Fruit fly (Drosophila melanogaster) whole organism, embryonic: ENCODE measurements around the gene CG8149.

ENCODE experiments used
- Ada2b ChIP-seq: fragments of 200-800 bp; sonication (Bioruptor generic); IDR thresholded peaks from 2 replicates; pipeline ENCODE4 v1.3.6; 2022; ENCODE audit warnings: missing biosample characterization, missing genetic modification characterization
- BtbVII ChIP-seq: fragments of 200-800 bp; sonication (Bioruptor generic); optimal IDR thresholded peaks from 3 replicates; lab custom pipeline; 2017; ENCODE audit warnings: missing biosample characterization, mild to moderate bottlenecking, missing genetic modification characterization
- CG10543 ChIP-seq: fragments of 200-800 bp; sonication (Bioruptor generic); optimal IDR thresholded peaks from 3 replicates; lab custom pipeline; 2017; ENCODE audit warnings: missing biosample characterization, mild to moderate bottlenecking, missing genetic modification characterization, moderate library complexity
- CG13424 ChIP-seq: fragments of 200-800 bp; sonication (Bioruptor generic); optimal IDR thresholded peaks from 2 replicates; lab custom pipeline; 2019; ENCODE audit warnings: missing biosample characterization, mild to moderate bottlenecking, missing genetic modification characterization, moderate library complexity
- CG14710 ChIP-seq: fragments of 200-800 bp; sonication (Bioruptor generic); optimal IDR thresholded peaks from 3 replicates; lab custom pipeline; 2019; ENCODE audit warnings: missing biosample characterization, mild to moderate bottlenecking, missing genetic modification characterization, moderate library complexity
- CG14860 ChIP-seq: fragments of 200-800 bp; sonication (Bioruptor generic); IDR thresholded peaks from 3 replicates; pipeline ENCODE4 v1.3.6; 2022; ENCODE audit warnings: missing biosample characterization, missing genetic modification characterization; ENCODE audit not compliant: partially characterized antibody
- CG15479 ChIP-seq: fragments of 200-800 bp; sonication (Bioruptor generic); optimal IDR thresholded peaks from 3 replicates; lab custom pipeline; 2019; ENCODE audit warnings: missing biosample characterization, mild to moderate bottlenecking, missing genetic modification characterization, moderate library complexity
- CG2678 ChIP-seq: fragments of 200-800 bp; sonication (Bioruptor generic); optimal IDR thresholded peaks from 3 replicates; lab custom pipeline; 2019; ENCODE audit warnings: missing biosample characterization, mild to moderate bottlenecking, missing genetic modification characterization, moderate library complexity
- CG3281 ChIP-seq: fragments of 200-800 bp; sonication (Bioruptor generic); optimal IDR thresholded peaks from 3 replicates; lab custom pipeline; 2017; ENCODE audit warnings: missing biosample characterization, mild to moderate bottlenecking, missing genetic modification characterization
- CG4328 ChIP-seq: fragments of 200-800 bp; sonication (Bioruptor generic); optimal IDR thresholded peaks from 3 replicates; lab custom pipeline; 2017; ENCODE audit warnings: missing biosample characterization, missing genetic modification reagents, missing genetic modification characterization
- CG6683 ChIP-seq: fragments of 200-800 bp; sonication (Bioruptor generic); optimal IDR thresholded peaks from 2 replicates; lab custom pipeline; 2017; ENCODE audit warnings: missing biosample characterization, mild to moderate bottlenecking, missing genetic modification characterization, missing genetic modification reagents
- CG6765 ChIP-seq: fragments of 200-800 bp; sonication (Bioruptor generic); optimal IDR thresholded peaks from 3 replicates; lab custom pipeline; 2017; ENCODE audit warnings: missing biosample characterization, mild to moderate bottlenecking, missing genetic modification characterization
- CG6813 ChIP-seq: fragments of 200-800 bp; sonication (Bioruptor generic); optimal IDR thresholded peaks from 2 replicates; lab custom pipeline; 2017; ENCODE audit warnings: missing biosample characterization, missing genetic modification characterization, mild to moderate bottlenecking, moderate library complexity, missing genetic modification reagents
- CG7745 ChIP-seq: fragments of 200-800 bp; sonication (Bioruptor generic); optimal IDR thresholded peaks from 2 replicates; lab custom pipeline; 2018; ENCODE audit warnings: missing biosample characterization, mild to moderate bottlenecking, missing genetic modification characterization, moderate library complexity
- CG8089 ChIP-seq: fragments of 200-800 bp; sonication (Bioruptor generic); optimal IDR thresholded peaks from 3 replicates; lab custom pipeline; 2016; ENCODE audit warnings: missing biosample characterization, missing genetic modification characterization
- CG8944 ChIP-seq: fragments of 200-800 bp; sonication (Bioruptor generic); optimal IDR thresholded peaks from 3 replicates; lab custom pipeline; 2016; ENCODE audit warnings: missing biosample characterization, missing genetic modification characterization
- CG9817 ChIP-seq: fragments of 200-800 bp; sonication (Bioruptor generic); optimal IDR thresholded peaks from 2 replicates; lab custom pipeline; 2018; ENCODE audit warnings: missing biosample characterization, mild to moderate bottlenecking, missing genetic modification characterization, moderate library complexity
- CTCF ChIP-seq: fragments of 200-800 bp; sonication (Bioruptor generic); optimal IDR thresholded peaks from 2 replicates; lab custom pipeline; 2017; ENCODE audit warnings: missing biosample characterization, mild to moderate bottlenecking, missing genetic modification characterization, moderate library complexity
- D ChIP-seq, 2 experiments: fragments of 200-800 bp in 1 of 2; fragments of >200 bp in 1 of 2; sonication (Bioruptor generic) in 1 of 2; optimal IDR thresholded peaks; 2 replicates in 1 of 2; 3 replicates in 1 of 2; lab custom pipeline; 2017; ENCODE audit warnings: mild to moderate bottlenecking in 1 of 2, missing biosample characterization in 1 of 2, missing genetic modification characterization in 1 of 2, missing genetic modification reagents in 1 of 2
- Dip3 ChIP-seq: fragments of 200-800 bp; sonication (Bioruptor generic); optimal IDR thresholded peaks from 3 replicates; lab custom pipeline; 2016; ENCODE audit warnings: missing biosample characterization, missing genetic modification characterization
- GATAe ChIP-seq: fragments of 200-800 bp; sonication (Bioruptor generic); conservative IDR thresholded peaks from 2 replicates; pipeline ENCODE4 v1.3.6; 2022; ENCODE audit warnings: missing biosample characterization, missing genetic modification characterization
- Hr3 ChIP-seq: fragments of 200-800 bp; sonication (Bioruptor generic); optimal IDR thresholded peaks from 3 replicates; lab custom pipeline; 2016; ENCODE audit warnings: missing biosample characterization, missing genetic modification characterization
- Hr78 ChIP-seq, 2 experiments: fragments of 200-800 bp in 1 of 2; fragments of >200 bp in 1 of 2; sonication (Bioruptor generic) in 1 of 2; optimal IDR thresholded peaks; 2 replicates each; lab custom pipeline; 2017 to 2019; ENCODE audit warnings: missing biosample characterization in 2 of 2, missing genetic modification characterization in 2 of 2, mild to moderate bottlenecking in 1 of 2, moderate library complexity in 1 of 2
- Med ChIP-seq: fragments of 200-800 bp; sonication (Bioruptor generic); peaks from one replicate; lab custom pipeline; 2016; ENCODE audit warnings: missing biosample characterization, missing genetic modification characterization, mild to moderate bottlenecking, inconsistent platforms, moderate library complexity
- Nf-YA ChIP-seq: fragments of 200-800 bp; sonication (Bioruptor generic); IDR thresholded peaks from 2 replicates; pipeline ENCODE4 v1.3.6; 2022; ENCODE audit warnings: missing biosample characterization, missing genetic modification characterization
- Side ChIP-seq: fragments of 200-800 bp; sonication (Bioruptor generic); optimal IDR thresholded peaks from 2 replicates; lab custom pipeline; 2016; ENCODE audit warnings: missing biosample characterization, missing genetic modification characterization
- Sin3A ChIP-seq: fragments of >200 bp; optimal IDR thresholded peaks from 2 replicates; lab custom pipeline; 2018
- Sox102F ChIP-seq: fragments of 200-800 bp; sonication (Bioruptor generic); optimal IDR thresholded peaks from 2 replicates; lab custom pipeline; 2018; ENCODE audit warnings: missing biosample characterization, mild to moderate bottlenecking, missing genetic modification characterization, moderate library complexity
- Stat92E ChIP-seq, 3 experiments: fragments of >200 bp in 2 of 3; fragments of 200-800 bp in 1 of 3; sonication (Bioruptor generic) in 1 of 3; optimal IDR thresholded peaks; 2 replicates each; lab custom pipeline; 2017 to 2019; ENCODE audit warnings: missing biosample characterization in 3 of 3, missing genetic modification characterization in 3 of 3, mild to moderate bottlenecking in 1 of 3, moderate library complexity in 1 of 3
- TFAM ChIP-seq: fragments of 200-800 bp; sonication (Bioruptor generic); optimal IDR thresholded peaks from 2 replicates; lab custom pipeline; 2017; ENCODE audit warnings: missing biosample characterization, missing genetic modification characterization, inconsistent platforms
- Vsx1 ChIP-seq: fragments of 200-800 bp; sonication (Bioruptor generic); optimal IDR thresholded peaks from 2 replicates; lab custom pipeline; 2017; ENCODE audit warnings: missing biosample characterization, mild to moderate bottlenecking, missing genetic modification characterization, missing genetic modification reagents
- ash1 ChIP-seq: fragments of 200-800 bp; sonication (Bioruptor generic); optimal IDR thresholded peaks from 2 replicates; lab custom pipeline; 2018; ENCODE audit warnings: missing biosample characterization, mild to moderate bottlenecking, missing genetic modification characterization
- bbx ChIP-seq: fragments of 200-800 bp; sonication (Bioruptor generic); IDR thresholded peaks from 2 replicates; pipeline ENCODE4 v1.3.6; 2022; ENCODE audit warnings: missing biosample characterization, missing genetic modification characterization; ENCODE audit not compliant: partially characterized antibody
- bcd ChIP-seq: fragments of 200-800 bp; sonication (Bioruptor generic); optimal IDR thresholded peaks from 2 replicates; lab custom pipeline; 2017; ENCODE audit warnings: missing biosample characterization, mild to moderate bottlenecking, missing genetic modification characterization
- bowl ChIP-seq: fragments of 200-800 bp; sonication (Bioruptor generic); IDR thresholded peaks from 2 replicates; pipeline ENCODE4 v1.3.6; 2022; ENCODE audit warnings: missing biosample characterization, missing genetic modification characterization
- btn ChIP-seq: fragments of 200-800 bp; sonication (Bioruptor generic); optimal IDR thresholded peaks from 2 replicates; lab custom pipeline; 2016; ENCODE audit warnings: missing biosample characterization, missing genetic modification characterization
- chn ChIP-seq: fragments of 200-800 bp; sonication (Bioruptor generic); optimal IDR thresholded peaks from 2 replicates; lab custom pipeline; 2016; ENCODE audit warnings: missing biosample characterization, missing genetic modification characterization
- dimm ChIP-seq: fragments of 200-800 bp; sonication (Bioruptor generic); IDR thresholded peaks from 2 replicates; pipeline ENCODE4 v1.3.6; 2022; ENCODE audit warnings: missing biosample characterization, missing genetic modification characterization
- ems ChIP-seq: fragments of 200-800 bp; sonication (Bioruptor generic); optimal IDR thresholded peaks from 3 replicates; lab custom pipeline; 2016; ENCODE audit warnings: missing biosample characterization, missing genetic modification characterization
- eve ChIP-seq, 2 experiments: fragments of >200 bp; optimal IDR thresholded peaks; 2 replicates each; lab custom pipeline; 2017; ENCODE audit warnings: missing biosample characterization in 2 of 2, missing genetic modification characterization in 2 of 2
- grn ChIP-seq: fragments of 200-800 bp; sonication (Bioruptor generic); optimal IDR thresholded peaks from 3 replicates; lab custom pipeline; 2017; ENCODE audit warnings: missing biosample characterization, missing genetic modification characterization
- gt ChIP-seq: fragments of 200-800 bp; sonication (Bioruptor generic); IDR thresholded peaks from 2 replicates; pipeline ENCODE4 v1.3.6; 2022; ENCODE audit warnings: missing biosample characterization, missing genetic modification characterization
- inv ChIP-seq: fragments of 200-800 bp; sonication (Bioruptor generic); IDR thresholded peaks from 2 replicates; pipeline ENCODE4 v1.3.6; 2022; ENCODE audit warnings: missing biosample characterization, missing genetic modification characterization; ENCODE audit not compliant: partially characterized antibody
- seq ChIP-seq: fragments of 200-800 bp; sonication (Bioruptor generic); IDR thresholded peaks from 2 replicates; pipeline ENCODE4 v1.3.6; 2022; ENCODE audit warnings: missing biosample characterization, missing genetic modification characterization
- sim ChIP-seq: fragments of 200-800 bp; sonication (Bioruptor generic); IDR thresholded peaks from 2 replicates; pipeline ENCODE4 v1.3.6; 2022; ENCODE audit warnings: missing biosample characterization, missing genetic modification characterization
- trem ChIP-seq: fragments of 200-800 bp; optimal IDR thresholded peaks from 3 replicates; lab custom pipeline; 2019; ENCODE audit warnings: missing biosample characterization, mild to moderate bottlenecking, missing genetic modification characterization, moderate library complexity
- unpg ChIP-seq: fragments of 200-800 bp; sonication (Bioruptor generic); optimal IDR thresholded peaks from 3 replicates; lab custom pipeline; 2018; ENCODE audit warnings: missing biosample characterization, mild to moderate bottlenecking, missing genetic modification characterization, moderate library complexity

Gene CG8149

DNA sequence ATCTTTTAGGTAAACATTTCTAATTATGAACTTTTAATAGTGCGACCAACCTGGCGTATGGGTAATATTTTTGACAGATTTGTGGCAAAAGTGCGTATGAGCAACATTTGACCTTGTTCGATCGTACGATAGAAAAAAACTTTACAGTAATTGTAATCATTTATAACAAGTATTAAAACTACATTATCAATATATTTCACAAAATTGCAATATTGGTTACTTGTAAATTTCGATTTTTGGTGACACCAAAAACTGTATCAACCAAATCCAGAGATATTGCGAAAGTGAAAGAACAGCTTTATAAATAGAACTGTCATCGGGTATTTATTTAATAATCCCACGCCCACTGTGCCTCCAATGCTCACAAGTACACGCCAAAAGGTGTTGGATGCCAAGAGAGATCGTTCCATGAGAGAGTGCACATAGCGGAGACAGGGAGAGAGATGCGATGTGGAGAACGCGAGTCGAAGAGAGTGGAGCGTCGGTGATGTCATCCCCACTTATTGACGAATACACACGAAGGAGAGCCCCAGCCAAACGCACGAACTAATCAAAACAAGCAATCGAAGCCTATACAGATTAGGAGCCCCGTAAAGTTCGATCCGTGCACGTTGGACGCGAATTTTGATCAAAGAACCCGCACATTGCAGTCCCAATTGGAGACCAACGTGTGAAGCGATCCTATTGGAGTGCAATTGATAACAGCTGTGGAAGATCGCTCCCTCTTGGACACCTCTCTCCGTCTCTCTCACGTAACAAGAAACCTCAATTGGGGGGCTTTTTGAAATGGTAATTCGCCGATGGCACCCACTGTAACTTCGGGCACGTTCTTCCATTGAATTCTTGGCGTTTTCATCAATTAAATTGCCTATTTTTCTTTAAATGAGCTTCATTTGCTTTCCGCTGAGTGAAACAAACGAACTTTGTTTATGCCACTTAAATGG lies 29.0 kb downstream of the CG8149 start:
- TF ChIP-seq sim = 0 out of 2 replicates have a peak, but pooled peaks have one; percentile 14
- peak; percentile 97 for TF ChIP-seq CG13424
- peak; percentile 94 for TF ChIP-seq CG6683 (GFP tag; lab: Kevin White, UChicago)
- TF ChIP-seq CG7745 (tag; lab: Kevin White, UChicago) = no peak
- TF ChIP-seq Hr3 (GFP tag; lab: Kevin White, UChicago) = peak; percentile 95
- TF ChIP-seq CG14860 = peak; percentile 46; the same call in 2 of the 3 replicates
- TF ChIP-seq bbx = no peak; the same call in 1 of the 2 replicates
- peak; percentile 81 for TF ChIP-seq Nf-YA (GFP tag; lab: Robert Waterston, UW)
- TF ChIP-seq Stat92E (GFP tag; optimal IDR thresholded peaks at IDR 0.05; lab: Kevin White, UChicago) = peak in 1 of 3 experiments; percentile 51
- TF ChIP-seq grn (GFP tag; lab: Kevin White, UChicago) = peak; percentile 38
- TF ChIP-seq CG6813 (GFP tag; lab: Kevin White, UChicago) = peak; percentile 96
- TF ChIP-seq Vsx1 (GFP tag; lab: Kevin White, UChicago) = peak; percentile 93
- peak; percentile 82 for TF ChIP-seq CG8089 (GFP tag; lab: Kevin White, UChicago)
- peak; percentile 48; the same call in 1 of the 2 replicates for TF ChIP-seq gt
- TF ChIP-seq Sox102F = peak; percentile 96
- TF ChIP-seq D (optimal IDR thresholded peaks at IDR 0.05; lab: Kevin White, UChicago) = no peak
- peak; percentile 98 for TF ChIP-seq D (GFP tag; optimal IDR thresholded peaks at IDR 0.05; lab: Kevin White, UChicago)
- TF ChIP-seq Ada2b = peak; percentile 83
- TF ChIP-seq bowl (GFP tag; lab: Robert Waterston, UW) = peak; percentile 40; the same call in 1 of the 2 replicates
- TF ChIP-seq dimm = peak; percentile 40
- peak; percentile 82 for TF ChIP-seq CG8944
- peak; percentile 97 for TF ChIP-seq CG6765 (GFP tag; lab: Kevin White, UChicago)
- peak; percentile 97 for TF ChIP-seq bcd (GFP tag; lab: Kevin White, UChicago)
- TF ChIP-seq btn (GFP tag; lab: Kevin White, UChicago) = peak; percentile 80
- TF ChIP-seq CG14710 (tag; lab: Kevin White, UChicago) = peak; percentile 95
- TF ChIP-seq CTCF = peak; percentile 71
- TF ChIP-seq CG2678 (tag; lab: Kevin White, UChicago) = peak; percentile 99
- peak; percentile 89 for TF ChIP-seq chn
- peak; percentile 98 for TF ChIP-seq CG10543 (GFP tag; lab: Kevin White, UChicago)
- peak; percentile 33 for TF ChIP-seq ash1 (GFP tag; lab: Kevin White, UChicago)
- peak in 1 of 2 experiments; percentile 94 for TF ChIP-seq Hr78 (GFP tag; optimal IDR thresholded peaks at IDR 0.05; lab: Kevin White, UChicago)
- peak; percentile 93 for TF ChIP-seq Dip3 (GFP tag; lab: Kevin White, UChicago)
- peak; percentile 99 for TF ChIP-seq BtbVII (GFP tag; lab: Kevin White, UChicago)
- TF ChIP-seq CG15479 (GFP tag; lab: Kevin White, UChicago) = peak; percentile 28
- TF ChIP-seq ems (GFP tag; lab: Kevin White, UChicago) = peak; percentile 88
- TF ChIP-seq CG3281 (GFP tag; lab: Kevin White, UChicago) = peak; percentile 98
- peak; percentile 91 for TF ChIP-seq seq (GFP tag; lab: Robert Waterston, UW)
- peak; percentile 91 for TF ChIP-seq CG9817
- peak; percentile 90 for TF ChIP-seq Side (GFP tag; lab: Kevin White, UChicago)
- peak; percentile 98 for TF ChIP-seq CG4328 (GFP tag; lab: Kevin White, UChicago)
- peak; percentile 91 for TF ChIP-seq unpg
- no peak for TF ChIP-seq Sin3A (lab: Kevin White, UChicago)
- peak; percentile 97 for TF ChIP-seq Med (GFP tag; lab: Kevin White, UChicago)
- TF ChIP-seq TFAM (GFP tag; lab: Kevin White, UChicago) = peak; percentile 69
- TF ChIP-seq eve (GFP tag; optimal IDR thresholded peaks at IDR 0.05; lab: Kevin White, UChicago) = peak in 1 of 2 experiments; percentile 100
- 0 out of 2 replicates have a peak, but pooled peaks have one; percentile 33 for TF ChIP-seq inv (GFP tag; lab: Robert Waterston, UW)
- TF ChIP-seq GATAe (GFP tag; lab: Robert Waterston, UW) = 0 out of 2 replicates have a peak, but pooled peaks have one; percentile 15
- TF ChIP-seq trem = peak; percentile 82
